Worm (Caenorhabditis elegans): ENCODE measurements around the gene ubc-23.

DNA sequence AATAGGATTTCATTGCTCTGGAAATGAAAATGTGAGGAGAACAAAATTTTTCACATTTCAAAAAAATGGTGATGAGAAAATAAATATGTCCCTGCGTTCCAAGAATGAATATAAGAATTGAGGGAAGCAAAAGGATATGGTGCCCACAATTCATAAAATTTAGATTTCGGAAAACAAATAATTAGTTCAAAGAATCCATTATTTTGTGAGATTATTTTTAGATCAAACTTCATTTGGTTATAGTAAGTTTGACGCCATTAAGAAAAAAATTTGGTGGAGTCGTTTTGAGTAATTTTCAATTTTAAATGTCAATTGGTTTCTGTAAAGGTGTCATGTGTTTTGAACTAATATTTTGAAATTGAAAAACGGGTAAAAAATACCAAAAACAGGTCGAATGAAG, 43.7 kb upstream of the ubc-23 start:
- TF ChIP-seq him-1 (tag; optimal IDR thresholded peaks at IDR 0.05) (no peak), W03F9.2 (tag; optimal IDR thresholded peaks at IDR 0.05) (no peak)
